Worm (Caenorhabditis elegans) whole organism, L1 larva: ENCODE results near the gene T01C3.11.
A peak's percentile ranks its signal among the peaks of the same experiment; 100 is the strongest.

Experiments used
- C34B4.2 ChIP-seq: sonication (generic microtip); optimal IDR thresholded peaks from 2 replicates; lab custom pipeline; 2017; ENCODE audit warnings: mild to moderate bottlenecking, missing genetic modification characterization, missing compliant biosample characterization
- alr-1 ChIP-seq: fragments of 200-800 bp; sonication (Bioruptor generic); optimal IDR thresholded peaks from 2 replicates; lab custom pipeline; 2018; ENCODE audit warnings: borderline replicate concordance, mild to moderate bottlenecking, missing genetic modification characterization, missing compliant biosample characterization
- ceh-63 ChIP-seq: fragments of 200-800 bp; sonication (Bioruptor generic); optimal IDR thresholded peaks from 2 replicates; lab custom pipeline; 2018; ENCODE audit warnings: mild to moderate bottlenecking, missing genetic modification characterization, missing compliant biosample characterization
- ceh-82 ChIP-seq, 3 experiments: fragments of 150-350 bp in 1 of 3; sonication (generic microtip) in 2 of 3; optimal IDR thresholded peaks; 2 replicates each; lab custom pipeline; 2014 to 2017; ENCODE audit warnings: missing biosample characterization in 3 of 3, missing genetic modification characterization in 3 of 3
- ces-1 ChIP-seq: fragments of 150-350 bp; optimal IDR thresholded peaks from 2 replicates; lab custom pipeline; 2014; ENCODE audit warnings: missing biosample characterization, missing genetic modification reagents, missing genetic modification characterization
- efl-1 ChIP-seq, 4 experiments: fragments of 150-350 bp; optimal IDR thresholded peaks in 3 of 4; peaks in 1 of 4; 1 replicate in 1 of 4; 2 replicates in 3 of 4; lab custom pipeline; 2014; ENCODE audit warnings: missing biosample characterization in 2 of 4, missing genetic modification characterization in 2 of 4, missing genetic modification reagents in 2 of 4
- efl-3 ChIP-seq: fragments of 200-800 bp; sonication (Bioruptor generic); optimal IDR thresholded peaks from 2 replicates; lab custom pipeline; 2018; ENCODE audit warnings: mild to moderate bottlenecking, missing genetic modification characterization, missing compliant biosample characterization
- elt-2 ChIP-seq: sonication (generic microtip); optimal IDR thresholded peaks from 2 replicates; lab custom pipeline; 2016; ENCODE audit warnings: missing genetic modification characterization, mild to moderate bottlenecking, inconsistent platforms, missing compliant biosample characterization, missing genetic modification reagents
- elt-3 ChIP-seq, 6 experiments: fragments of 150-350 bp in 1 of 6; sonication (generic microtip); optimal IDR thresholded peaks; 2 replicates each; lab custom pipeline; 2017 to 2018; ENCODE audit warnings: missing biosample characterization in 6 of 6, missing genetic modification characterization in 6 of 6, inconsistent platforms in 1 of 6
- fkh-10 ChIP-seq: sonication (generic microtip); optimal IDR thresholded peaks from 2 replicates; lab custom pipeline; 2017; ENCODE audit warnings: missing biosample characterization, missing genetic modification reagents, missing genetic modification characterization
- fos-1 ChIP-seq: fragments of 150-350 bp; optimal IDR thresholded peaks from 2 replicates; lab custom pipeline; 2014; ENCODE audit warnings: missing biosample characterization, missing genetic modification characterization
- hlh-17 ChIP-seq: fragments of 200-800 bp; sonication (Bioruptor generic); optimal IDR thresholded peaks from 2 replicates; lab custom pipeline; 2018; ENCODE audit warnings: missing genetic modification characterization, mild to moderate bottlenecking, missing compliant biosample characterization, moderate library complexity, borderline replicate concordance
- hlh-4 ChIP-seq: sonication (generic microtip); optimal IDR thresholded peaks from 2 replicates; lab custom pipeline; 2016; ENCODE audit warnings: mild to moderate bottlenecking, missing genetic modification characterization, missing compliant biosample characterization
- jun-1 ChIP-seq: fragments of 150-350 bp; optimal IDR thresholded peaks from 2 replicates; lab custom pipeline; 2014; ENCODE audit warnings: missing biosample characterization, missing genetic modification reagents, missing genetic modification characterization
- lin-13 ChIP-seq: fragments of 150-350 bp; optimal IDR thresholded peaks from 2 replicates; lab custom pipeline; 2014; ENCODE audit warnings: missing biosample characterization, missing genetic modification reagents, missing genetic modification characterization
- lin-15B ChIP-seq: fragments of 150-350 bp; sonication (generic microtip); optimal IDR thresholded peaks from 3 replicates; lab custom pipeline; 2014; ENCODE audit warnings: missing biosample characterization, missing genetic modification characterization
- lsy-2 ChIP-seq, 2 experiments: fragments of 150-350 bp; optimal IDR thresholded peaks; 2 replicates each; lab custom pipeline; 2014; ENCODE audit warnings: missing biosample characterization in 2 of 2, missing genetic modification characterization in 2 of 2
- mab-9 ChIP-seq: fragments of 200-800 bp; sonication (Bioruptor generic); IDR thresholded peaks from 2 replicates; pipeline ENCODE4 v1.3.6; 2022; ENCODE audit warnings: missing genetic modification reagents, missing genetic modification characterization, missing compliant biosample characterization
- nhr-237 ChIP-seq: fragments of 150-350 bp; optimal IDR thresholded peaks from 2 replicates; lab custom pipeline; 2014; ENCODE audit warnings: missing biosample characterization, missing genetic modification characterization
- nhr-28 ChIP-seq: fragments of 150-350 bp; optimal IDR thresholded peaks from 2 replicates; lab custom pipeline; 2014; ENCODE audit warnings: missing biosample characterization, missing genetic modification characterization
- nhr-47 ChIP-seq: sonication (generic microtip); optimal IDR thresholded peaks from 2 replicates; lab custom pipeline; 2016; ENCODE audit warnings: mild to moderate bottlenecking, missing genetic modification characterization, moderate library complexity, missing compliant biosample characterization
- nhr-85 ChIP-seq: sonication (generic microtip); peaks from one replicate; lab custom pipeline; 2016; ENCODE audit warnings: missing genetic modification characterization, inconsistent platforms, missing compliant biosample characterization
- pag-3 ChIP-seq: sonication (generic microtip); optimal IDR thresholded peaks from 2 replicates; lab custom pipeline; 2017; ENCODE audit warnings: missing genetic modification characterization, mild to moderate bottlenecking, missing compliant biosample characterization, antibody characterized with exemption, borderline replicate concordance; ENCODE audit not compliant: insufficient read depth
- pax-3 ChIP-seq: fragments of 200-800 bp; sonication (Bioruptor generic); optimal IDR thresholded peaks from 2 replicates; lab custom pipeline; 2018; ENCODE audit warnings: mild to moderate bottlenecking, missing genetic modification characterization, moderate library complexity, missing compliant biosample characterization
- pqm-1 ChIP-seq: sonication (generic microtip); optimal IDR thresholded peaks from 3 replicates; lab custom pipeline; 2017; ENCODE audit warnings: missing biosample characterization, missing genetic modification characterization
- skn-1 ChIP-seq: fragments of 150-350 bp; optimal IDR thresholded peaks from 2 replicates; lab custom pipeline; 2014; ENCODE audit warnings: missing biosample characterization, missing genetic modification characterization
- swsn-7 ChIP-seq: sonication (generic microtip); optimal IDR thresholded peaks from 2 replicates; lab custom pipeline; 2016; ENCODE audit warnings: missing genetic modification characterization, missing compliant biosample characterization
- tbx-2 ChIP-seq: sonication (generic microtip); optimal IDR thresholded peaks from 2 replicates; lab custom pipeline; 2016; ENCODE audit warnings: missing genetic modification characterization, missing compliant biosample characterization
- unc-130 ChIP-seq: fragments of 150-350 bp; optimal IDR thresholded peaks from 2 replicates; lab custom pipeline; 2017; ENCODE audit warnings: missing biosample characterization, missing genetic modification characterization, inconsistent platforms
- unc-62 ChIP-seq: fragments of 150-350 bp; optimal IDR thresholded peaks from 2 replicates; lab custom pipeline; 2014; ENCODE audit warnings: missing biosample characterization, missing genetic modification reagents, missing genetic modification characterization
- unc-86 ChIP-seq: sonication (generic microtip); optimal IDR thresholded peaks from 2 replicates; lab custom pipeline; 2016; ENCODE audit warnings: missing genetic modification characterization, missing compliant biosample characterization
- vab-15 ChIP-seq: sonication (generic microtip); optimal IDR thresholded peaks from 2 replicates; lab custom pipeline; 2017; ENCODE audit warnings: missing genotype, mild to moderate bottlenecking, missing genetic modification characterization, missing compliant biosample characterization
- xbp-1 ChIP-seq: sonication (generic microtip); optimal IDR thresholded peaks from 2 replicates; lab custom pipeline; 2016; ENCODE audit warnings: missing genetic modification characterization, missing compliant biosample characterization
- zag-1 ChIP-seq: fragments of 150-350 bp; optimal IDR thresholded peaks from 2 replicates; lab custom pipeline; 2014; ENCODE audit warnings: missing biosample characterization, missing genetic modification characterization
- zip-4 ChIP-seq: fragments of 200-800 bp; sonication (Bioruptor generic); optimal IDR thresholded peaks from 2 replicates; lab custom pipeline; 2018; ENCODE audit warnings: mild to moderate bottlenecking, missing genetic modification characterization, moderate library complexity, missing compliant biosample characterization
- ztf-11 ChIP-seq, 2 experiments: sonication (generic microtip); optimal IDR thresholded peaks; 2 replicates each; lab custom pipeline; 2016 to 2017; ENCODE audit warnings: missing genetic modification characterization in 2 of 2, missing biosample characterization in 1 of 2, missing compliant biosample characterization in 1 of 2
- ztf-4 ChIP-seq: fragments of 150-350 bp; optimal IDR thresholded peaks from 2 replicates; lab custom pipeline; 2014; ENCODE audit warnings: missing biosample characterization, missing genetic modification characterization

The T01C3.11 gene

ce11 chrV:14999485-15000023, at the start of gene T01C3.11:
Gene T01C3.11, plus strand, starts transcription at chrV:14999535.
- TF ChIP-seq pag-3 (tag; lab: Kevin White, UChicago) (no peak), efl-1 (optimal IDR thresholded peaks at IDR 0.05; lab: Kevin White, UChicago) (no peak), efl-1 (GFP tag; optimal IDR thresholded peaks at IDR 0.05 in 1 of 2; lab: Kevin White, UChicago) (peak in 1 of 2 experiments; percentile 65)

- no peak for TF ChIP-seq lin-13 (GFP tag; lab: Kevin White, UChicago)
- no peak for TF ChIP-seq zip-4 (GFP tag; lab: Kevin White, UChicago)
- no peak for TF ChIP-seq zag-1 (tag; lab: Kevin White, UChicago)
- no peak for TF ChIP-seq skn-1 (tag; lab: Kevin White, UChicago)
- no peak for TF ChIP-seq vab-15 (tag; lab: Kevin White, UChicago)
- no peak for TF ChIP-seq pqm-1 (tag; lab: Kevin White, UChicago)
- TF ChIP-seq unc-62 (GFP tag; lab: Kevin White, UChicago): no peak
- no peak for TF ChIP-seq fos-1 (tag; lab: Kevin White, UChicago)
- TF ChIP-seq swsn-7: no peak
- TF ChIP-seq elt-3 (tag; optimal IDR thresholded peaks at IDR 0.05; lab: Kevin White, UChicago): no peak
- no peak for TF ChIP-seq nhr-85 (tag; lab: Kevin White, UChicago)
- TF ChIP-seq nhr-28 (tag; lab: Kevin White, UChicago): no peak
- TF ChIP-seq tbx-2 (tag; lab: Kevin White, UChicago): no peak
- no peak for TF ChIP-seq mab-9 (GFP tag; lab: Robert Waterston, UW)
- TF ChIP-seq, all 84 proteins: peak for 0
These were observed 44.7 kb upstream of the T01C3.11 start, which contains the start of gene C30G7.5 for ce11 chrV:14954633-14955032. Gene C30G7.5, minus strand, starts transcription at chrV:14954733.

ce11 chrV:14955676-14956075, 43.7 kb upstream of the T01C3.11 start, which contains the start of gene F02D8.9:
Gene F02D8.9, minus strand, starts transcription at chrV:14955776.
- TF ChIP-seq ztf-4 (tag; lab: Kevin White, UChicago): no peak
- no peak for TF ChIP-seq tbx-2 (tag; lab: Kevin White, UChicago)
- no peak for TF ChIP-seq pag-3 (tag; lab: Kevin White, UChicago)
- TF ChIP-seq ces-1 (GFP tag; lab: Kevin White, UChicago): no peak
- TF ChIP-seq elt-2 (tag; lab: Kevin White, UChicago): no peak

- no peak for TF ChIP-seq efl-3
- no peak for TF ChIP-seq jun-1 (tag; lab: Kevin White, UChicago)
- TF ChIP-seq lin-15B (tag; lab: Kevin White, UChicago): no peak
- TF ChIP-seq lsy-2 (tag; optimal IDR thresholded peaks at IDR 0.05; lab: Kevin White, UChicago): no peak
- TF ChIP-seq ces-1 (GFP tag; lab: Kevin White, UChicago): no peak
- TF ChIP-seq unc-86: no peak
- no peak for TF ChIP-seq fkh-10 (GFP tag; lab: Kevin White, UChicago)
- TF ChIP-seq, all 84 proteins: peak for 0
These were observed 28.2 kb upstream of the T01C3.11 start, which contains the start of gene nlp-59 for ce11 chrV:14971136-14971535. Gene nlp-59, plus strand, starts transcription at chrV:14971436.

ce11 chrV:14978205-14978751, 21.1 kb upstream of the T01C3.11 start, which contains the start of the genes grd-12 and F02D8.1:
Gene grd-12, plus strand, starts transcription at chrV:14978505.
Gene F02D8.1, minus strand, starts transcription at chrV:14978701.
- no peak for TF ChIP-seq pax-3 (tag; lab: Kevin White, UChicago)
- TF ChIP-seq hlh-17 (GFP tag; lab: Kevin White, UChicago): no peak
- no peak for TF ChIP-seq skn-1 (tag; lab: Kevin White, UChicago)
- no peak for TF ChIP-seq nhr-47 (tag; lab: Kevin White, UChicago)
- no peak for TF ChIP-seq C34B4.2 (tag; lab: Kevin White, UChicago)
- TF ChIP-seq nhr-237 (tag; lab: Kevin White, UChicago): no peak
- TF ChIP-seq efl-1 (optimal IDR thresholded peaks at IDR 0.05; lab: Kevin White, UChicago): no peak
- no peak for TF ChIP-seq efl-1 (GFP tag; optimal IDR thresholded peaks at IDR 0.05 in 1 of 2; lab: Kevin White, UChicago)
- TF ChIP-seq alr-1 (tag; lab: Kevin White, UChicago): no peak
- no peak for TF ChIP-seq tbx-2 (tag; lab: Kevin White, UChicago)
- no peak for TF ChIP-seq ceh-63 (GFP tag; lab: Kevin White, UChicago)
- TF ChIP-seq ceh-82 (tag; optimal IDR thresholded peaks at IDR 0.05; lab: Kevin White, UChicago): no peak
- no peak for TF ChIP-seq hlh-4 (tag; lab: Kevin White, UChicago)
- no peak for TF ChIP-seq ztf-11 (tag; optimal IDR thresholded peaks at IDR 0.05; lab: Kevin White, UChicago)
- TF ChIP-seq nhr-28 (tag; lab: Kevin White, UChicago): no peak
- TF ChIP-seq xbp-1 (tag; lab: Kevin White, UChicago): no peak
- no peak for TF ChIP-seq unc-130
- TF ChIP-seq lsy-2 (tag; optimal IDR thresholded peaks at IDR 0.05; lab: Kevin White, UChicago): no peak
